Fruit fly (Drosophila melanogaster) whole organism, pupa: Measurements from ENCODE around the gene RpL34b.

ENCODE experiments used
- CG10348 ChIP-seq: fragments of 200-800 bp; sonication (Bioruptor generic); IDR thresholded peaks from 2 replicates; pipeline ENCODE4 v1.3.6; 2022; ENCODE audit warnings: missing biosample characterization, missing genetic modification characterization
- CG12605 ChIP-seq: fragments of 200-800 bp; sonication (Bioruptor generic); IDR thresholded peaks from 2 replicates; pipeline ENCODE4 v1.3.6; 2022; ENCODE audit warnings: missing biosample characterization, missing genetic modification characterization
- CG13204 ChIP-seq: fragments of 200-800 bp; sonication (Bioruptor generic); optimal IDR thresholded peaks from 2 replicates; lab custom pipeline; 2018; ENCODE audit warnings: missing biosample characterization, mild to moderate bottlenecking, missing genetic modification characterization, moderate library complexity
- CG14655 ChIP-seq: fragments of 200-800 bp; sonication (Bioruptor generic); optimal IDR thresholded peaks from 3 replicates; lab custom pipeline; 2017; ENCODE audit warnings: mild to moderate bottlenecking, missing biosample characterization, missing genetic modification reagents, missing genetic modification characterization
- CG15710 ChIP-seq: fragments of 200-800 bp; sonication (Bioruptor generic); optimal IDR thresholded peaks from 2 replicates; lab custom pipeline; 2018; ENCODE audit warnings: missing biosample characterization, mild to moderate bottlenecking, missing genetic modification characterization, moderate library complexity
- CG17806 ChIP-seq: fragments of 200-800 bp; sonication (Bioruptor generic); optimal IDR thresholded peaks from 2 replicates; lab custom pipeline; 2018; ENCODE audit warnings: missing biosample characterization, mild to moderate bottlenecking, missing genetic modification characterization, moderate library complexity
- CG32121 ChIP-seq: fragments of 200-800 bp; sonication (Bioruptor generic); IDR thresholded peaks from 2 replicates; pipeline ENCODE4 v1.3.6; 2022; ENCODE audit warnings: missing biosample characterization, missing genetic modification characterization
- CG34367 ChIP-seq: fragments of 200-800 bp; sonication (Bioruptor generic); optimal IDR thresholded peaks from 2 replicates; lab custom pipeline; 2018; ENCODE audit warnings: missing biosample characterization, mild to moderate bottlenecking, missing genetic modification characterization
- CG4496 ChIP-seq: fragments of 200-800 bp; sonication (Bioruptor generic); IDR thresholded peaks from 3 replicates; pipeline ENCODE4 v1.3.6; 2022; ENCODE audit warnings: missing biosample characterization, missing genetic modification characterization
- CG8159 ChIP-seq: fragments of 200-800 bp; sonication (Bioruptor generic); optimal IDR thresholded peaks from 3 replicates; lab custom pipeline; 2018; ENCODE audit warnings: missing biosample characterization, mild to moderate bottlenecking, missing genetic modification characterization, moderate library complexity
- CG8301 ChIP-seq: fragments of 200-800 bp; sonication (Bioruptor generic); optimal IDR thresholded peaks from 2 replicates; lab custom pipeline; 2018; ENCODE audit warnings: missing biosample characterization, mild to moderate bottlenecking, missing genetic modification characterization
- CG9948 ChIP-seq: fragments of 200-800 bp; sonication (Bioruptor generic); optimal IDR thresholded peaks from 2 replicates; lab custom pipeline; 2018; ENCODE audit warnings: missing biosample characterization, mild to moderate bottlenecking, missing genetic modification characterization, moderate library complexity
- D1 ChIP-seq: fragments of 200-800 bp; sonication (Bioruptor generic); optimal IDR thresholded peaks from 2 replicates; lab custom pipeline; 2018; ENCODE audit warnings: missing biosample characterization, mild to moderate bottlenecking, missing genetic modification characterization, moderate library complexity
- EcR ChIP-seq: fragments of 200-800 bp; sonication (Bioruptor generic); optimal IDR thresholded peaks from 3 replicates; lab custom pipeline; 2019; ENCODE audit warnings: missing biosample characterization, missing genetic modification characterization, mild to moderate bottlenecking, moderate library complexity, missing genetic modification reagents
- Ets98B ChIP-seq: fragments of 200-800 bp; sonication (Bioruptor generic); IDR thresholded peaks from 2 replicates; pipeline ENCODE4 v1.3.6; 2022; ENCODE audit warnings: missing biosample characterization, missing genetic modification characterization
- Pif1A ChIP-seq: fragments of 200-800 bp; sonication (Bioruptor generic); optimal IDR thresholded peaks from 3 replicates; lab custom pipeline; 2016; ENCODE audit warnings: missing biosample characterization, missing genetic modification characterization
- Pif1B ChIP-seq: fragments of 200-800 bp; sonication (Bioruptor generic); optimal IDR thresholded peaks from 3 replicates; lab custom pipeline; 2016; ENCODE audit warnings: missing biosample characterization, missing genetic modification characterization
- Snoo ChIP-seq: fragments of 200-800 bp; sonication (Bioruptor generic); optimal IDR thresholded peaks from 3 replicates; lab custom pipeline; 2017; ENCODE audit warnings: missing biosample characterization, mild to moderate bottlenecking, missing genetic modification characterization, inconsistent platforms
- fd96Ca ChIP-seq: fragments of 200-800 bp; sonication (Bioruptor generic); IDR thresholded peaks from 3 replicates; pipeline ENCODE4 v1.3.6; 2022; ENCODE audit warnings: missing biosample characterization, missing genetic modification characterization
- gl ChIP-seq: fragments of 200-800 bp; sonication (Bioruptor generic); optimal IDR thresholded peaks from 2 replicates; lab custom pipeline; 2018; ENCODE audit warnings: missing biosample characterization, mild to moderate bottlenecking, missing genetic modification characterization
- rn ChIP-seq: fragments of 200-800 bp; sonication (Bioruptor generic); IDR thresholded peaks from 2 replicates; pipeline ENCODE4 v1.3.6; 2022; ENCODE audit warnings: missing biosample characterization, missing genetic modification characterization

The RpL34b gene

DNA sequence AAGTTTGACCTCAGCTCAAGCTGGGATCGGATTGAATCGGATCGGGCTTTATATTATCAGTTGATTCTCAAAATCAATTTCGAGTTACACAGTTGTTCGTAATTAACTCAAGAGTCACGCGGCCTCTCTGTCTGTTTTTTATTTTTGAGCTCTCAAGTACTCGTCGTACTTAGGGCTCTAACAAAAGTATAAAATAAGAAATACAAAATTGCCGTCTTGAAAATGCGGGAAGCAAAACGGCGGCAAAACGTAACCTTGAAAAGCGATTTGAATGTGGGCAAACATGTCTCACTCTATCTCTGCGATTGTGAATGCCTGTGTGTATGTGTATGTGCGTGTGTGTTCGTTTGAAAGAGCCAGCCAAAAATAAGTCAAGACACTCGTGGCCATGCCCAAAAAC lies 36.6 kb upstream of the RpL34b start:
- TF ChIP-seq CG4496 (GFP tag; lab: Robert Waterston, UW) (no peak), rn (GFP tag; lab: Robert Waterston, UW) (no peak), CG13204 (GFP tag; lab: Kevin White, UChicago) (no peak), CG34367 (tag; lab: Kevin White, UChicago) (no peak), CG12605 (GFP tag; lab: Robert Waterston, UW) (no peak), D1 (no peak), Ets98B (GFP tag; lab: Robert Waterston, UW) (no peak), Snoo (tag; lab: Kevin White, UChicago) (no peak)

DNA sequence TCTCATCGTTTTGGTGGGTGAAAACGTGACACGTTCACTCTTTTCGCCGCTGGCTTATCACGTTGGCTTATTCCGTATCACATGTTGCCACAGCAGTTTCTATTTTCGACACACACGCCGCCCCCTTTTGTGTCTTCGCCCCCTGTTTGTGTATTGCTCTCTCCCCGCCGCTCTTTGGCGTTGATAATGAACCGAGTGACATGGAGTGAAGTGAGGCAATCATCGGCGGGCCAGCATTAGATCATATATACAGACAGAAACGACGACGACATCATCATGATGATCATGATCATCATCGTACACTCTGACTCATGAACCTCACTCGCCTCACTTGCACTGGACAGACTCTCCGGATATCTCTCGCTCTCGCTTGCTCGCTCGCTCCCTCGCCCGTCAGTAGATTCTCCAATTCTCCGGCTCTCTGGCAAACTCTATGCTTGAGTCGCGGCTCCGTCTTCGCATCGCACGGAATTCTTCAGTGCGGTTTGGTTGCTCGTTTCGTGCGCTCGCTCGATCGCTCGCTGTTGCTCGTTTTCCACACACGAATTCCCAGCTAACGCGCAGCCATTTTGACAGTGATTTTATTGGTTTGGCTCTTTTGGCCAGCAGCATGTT lies 35.4 kb upstream of the RpL34b start:
- TF ChIP-seq EcR (GFP tag; lab: Kevin White, UChicago) (no peak), CG12605 (GFP tag; lab: Robert Waterston, UW) (no peak), rn (GFP tag; lab: Robert Waterston, UW) (no peak), Pif1A (GFP tag; lab: Kevin White, UChicago) (no peak), CG4496 (GFP tag; lab: Robert Waterston, UW) (0 out of 3 replicates have a peak, but pooled peaks have one; percentile 41), CG13204 (GFP tag; lab: Kevin White, UChicago) (no peak), Ets98B (GFP tag; lab: Robert Waterston, UW) (peak; percentile 7; the same call in 1 of the 2 replicates)
- TF ChIP-seq, all 21 proteins: peak for 2

DNA sequence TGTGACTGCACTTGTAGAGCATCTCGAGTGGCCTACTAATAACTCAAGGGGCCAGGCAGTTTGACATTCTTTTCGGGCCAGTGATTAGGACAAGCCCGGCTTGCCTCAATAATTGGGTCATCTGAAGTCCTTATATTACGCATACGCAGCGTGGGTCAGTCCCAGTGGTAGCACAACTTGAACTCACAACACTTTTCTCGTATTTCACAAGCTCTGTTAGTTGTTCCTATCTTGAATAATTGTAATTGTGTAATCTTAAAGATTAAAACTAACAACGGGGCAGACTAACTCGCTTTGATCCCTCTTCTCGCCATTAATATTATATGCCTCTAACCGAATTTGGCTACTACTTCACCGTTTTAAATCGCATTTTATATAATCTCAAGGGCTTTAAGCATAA lies 34.9 kb upstream of the RpL34b start:
- TF ChIP-seq Pif1A (GFP tag; lab: Kevin White, UChicago) (no peak), CG17806 (tag; lab: Kevin White, UChicago) (no peak), CG9948 (tag; lab: Kevin White, UChicago) (no peak), CG8301 (tag; lab: Kevin White, UChicago) (no peak), Ets98B (GFP tag; lab: Robert Waterston, UW) (no peak), CG32121 (GFP tag; lab: Robert Waterston, UW) (no peak), CG14655 (GFP tag; lab: Kevin White, UChicago) (no peak), Snoo (tag; lab: Kevin White, UChicago) (no peak), CG34367 (tag; lab: Kevin White, UChicago) (no peak), EcR (GFP tag; lab: Kevin White, UChicago) (no peak), CG10348 (GFP tag; lab: Robert Waterston, UW) (no peak), fd96Ca (GFP tag; lab: Robert Waterston, UW) (no peak), CG15710 (tag; lab: Kevin White, UChicago) (no peak), CG13204 (GFP tag; lab: Kevin White, UChicago) (no peak), CG8159 (tag; lab: Kevin White, UChicago) (no peak), rn (GFP tag; lab: Robert Waterston, UW) (no peak), gl (no peak), D1 (no peak)

DNA sequence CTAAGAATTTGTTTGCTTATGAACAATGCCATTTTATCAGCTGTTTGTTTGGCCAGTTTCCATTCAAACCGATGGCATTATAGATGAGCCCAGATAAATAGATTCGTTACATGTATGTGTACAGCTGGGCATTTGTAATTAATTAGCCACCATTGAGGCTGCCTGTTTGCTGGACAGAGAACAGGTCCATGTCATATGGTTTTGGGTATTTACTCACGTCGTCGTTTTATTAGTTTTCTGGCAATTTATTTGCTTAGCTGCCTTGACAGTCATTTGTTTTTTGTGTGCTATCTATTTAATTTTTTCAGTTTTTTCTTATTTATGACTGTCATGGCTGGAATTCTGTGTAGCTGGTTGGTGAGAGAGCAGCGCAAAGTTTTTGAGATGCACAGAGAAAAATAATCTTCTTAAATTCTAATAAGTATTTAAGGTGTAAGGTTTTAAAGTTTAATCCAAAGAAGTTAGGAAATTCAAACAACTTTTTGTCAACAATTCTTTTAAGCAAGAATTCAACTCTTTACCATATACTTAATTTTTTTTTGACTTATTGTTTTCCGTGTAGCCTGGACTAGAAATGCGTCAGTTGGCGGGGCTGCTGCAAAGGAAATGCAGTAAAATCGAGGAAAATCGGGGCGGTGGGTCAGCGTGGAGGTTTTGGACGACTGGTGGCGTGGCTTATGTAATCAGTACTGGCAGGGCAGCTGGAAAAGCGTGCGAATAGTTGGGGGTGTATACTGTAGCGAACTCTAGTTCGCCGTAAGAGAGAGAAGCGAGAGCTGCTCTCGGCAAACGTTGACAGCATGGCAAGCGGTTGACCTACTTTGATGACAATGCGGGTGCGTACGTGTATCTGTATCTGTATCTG lies 33.7 kb upstream of the RpL34b start:
- peak; percentile 35 for TF ChIP-seq CG15710 (tag; lab: Kevin White, UChicago)
- no peak for TF ChIP-seq Snoo (tag; lab: Kevin White, UChicago)
- no peak for TF ChIP-seq CG34367 (tag; lab: Kevin White, UChicago)
- peak; percentile 63; the same call in 2 of the 3 replicates for TF ChIP-seq fd96Ca (GFP tag; lab: Robert Waterston, UW)
- TF ChIP-seq CG14655 (GFP tag; lab: Kevin White, UChicago) = peak; percentile 60
- TF ChIP-seq gl = no peak
- peak; percentile 51 for TF ChIP-seq CG9948 (tag; lab: Kevin White, UChicago)
- TF ChIP-seq CG32121 (GFP tag; lab: Robert Waterston, UW) = peak; percentile 93
- no peak for TF ChIP-seq CG13204 (GFP tag; lab: Kevin White, UChicago)
- TF ChIP-seq CG17806 (tag; lab: Kevin White, UChicago) = peak; percentile 57
- peak; percentile 45 for TF ChIP-seq CG8159 (tag; lab: Kevin White, UChicago)
- peak; percentile 49; the same call in 1 of the 2 replicates for TF ChIP-seq CG12605 (GFP tag; lab: Robert Waterston, UW)
- TF ChIP-seq CG10348 (GFP tag; lab: Robert Waterston, UW) = peak; percentile 52; the same call in 1 of the 2 replicates
- peak; percentile 77 for TF ChIP-seq CG8301 (tag; lab: Kevin White, UChicago)
- TF ChIP-seq EcR (GFP tag; lab: Kevin White, UChicago) = no peak
- TF ChIP-seq rn (GFP tag; lab: Robert Waterston, UW) = peak; percentile 76
- TF ChIP-seq Pif1B = no peak
- TF ChIP-seq Ets98B (GFP tag; lab: Robert Waterston, UW) = peak; percentile 89
- peak; percentile 92 for TF ChIP-seq CG4496 (GFP tag; lab: Robert Waterston, UW)
- TF ChIP-seq Pif1A (GFP tag; lab: Kevin White, UChicago) = peak; percentile 56
- no peak for TF ChIP-seq D1

DNA sequence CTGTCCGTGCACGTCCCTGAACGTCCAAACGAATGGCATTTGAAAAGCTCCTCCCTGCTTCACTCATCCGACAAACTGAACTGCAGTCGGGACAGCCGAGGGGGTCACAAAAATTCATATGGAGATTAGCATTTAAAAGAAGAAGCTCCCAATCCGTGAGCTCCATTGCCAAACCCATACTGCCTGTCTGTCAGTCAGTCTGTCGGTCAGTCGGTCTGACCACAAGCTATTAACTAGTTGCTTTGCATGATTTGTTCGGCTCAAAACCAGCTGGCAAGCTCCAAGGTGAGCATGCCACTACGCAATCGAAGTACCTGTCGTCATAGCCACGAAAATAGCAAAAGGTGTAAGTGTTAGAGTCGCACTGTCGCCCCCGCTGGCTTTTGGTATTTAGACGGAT lies 32.7 kb upstream of the RpL34b start:
- TF ChIP-seq Pif1B (no peak), CG17806 (tag; lab: Kevin White, UChicago) (no peak), Snoo (tag; lab: Kevin White, UChicago) (no peak)
